Worm (Caenorhabditis elegans) whole organism, L2 larva: ENCODE data around the gene srj-22.

Source experiments
- F13H6.1 ChIP-seq: sonication (generic microtip); optimal IDR thresholded peaks from 2 replicates; lab custom pipeline; 2016; ENCODE audit warnings: missing genetic modification characterization, missing compliant biosample characterization
- R02D3.7 ChIP-seq: fragments of 150-350 bp; optimal IDR thresholded peaks from 2 replicates; lab custom pipeline; 2014; ENCODE audit warnings: missing biosample characterization, missing genetic modification characterization
- Y55F3AM.14 ChIP-seq: fragments of 200-800 bp; sonication (Bioruptor generic); optimal IDR thresholded peaks from 2 replicates; lab custom pipeline; 2018; ENCODE audit warnings: mild to moderate bottlenecking, missing genetic modification characterization, missing compliant biosample characterization
- ZK546.5 ChIP-seq: sonication (generic microtip); optimal IDR thresholded peaks from 2 replicates; lab custom pipeline; 2017; ENCODE audit warnings: missing biosample characterization, missing genetic modification characterization
- alr-1 ChIP-seq: fragments of 150-350 bp; optimal IDR thresholded peaks from 2 replicates; lab custom pipeline; 2014; ENCODE audit warnings: missing biosample characterization, missing genetic modification characterization
- aly-2 ChIP-seq: fragments of 150-350 bp; optimal IDR thresholded peaks from 2 replicates; lab custom pipeline; 2014; ENCODE audit warnings: missing biosample characterization, missing genetic modification characterization
- ama-1 ChIP-seq: fragments of 150-350 bp; optimal IDR thresholded peaks from 2 replicates; lab custom pipeline; 2018; ENCODE audit warnings: inconsistent platforms
- blmp-1 ChIP-seq: sonication (generic microtip); optimal IDR thresholded peaks from 2 replicates; lab custom pipeline; 2017; ENCODE audit warnings: missing genetic modification characterization, mild to moderate bottlenecking, missing compliant biosample characterization, antibody characterized with exemption, moderate library complexity; ENCODE audit not compliant: insufficient read depth
- ceh-16 ChIP-seq: fragments of 150-350 bp; optimal IDR thresholded peaks from 2 replicates; lab custom pipeline; 2014; ENCODE audit warnings: missing biosample characterization, missing genetic modification characterization
- ceh-82 ChIP-seq: fragments of 150-350 bp; optimal IDR thresholded peaks from 2 replicates; lab custom pipeline; 2014; ENCODE audit warnings: missing biosample characterization, missing genetic modification characterization
- crh-2 ChIP-seq: sonication (generic microtip); optimal IDR thresholded peaks from 2 replicates; lab custom pipeline; 2017; ENCODE audit warnings: missing biosample characterization, missing genetic modification characterization
- dmd-4 ChIP-seq: sonication (generic microtip); optimal IDR thresholded peaks from 2 replicates; lab custom pipeline; 2017; ENCODE audit warnings: missing biosample characterization, missing genetic modification characterization
- egl-27 ChIP-seq: sonication (generic microtip); optimal IDR thresholded peaks from 3 replicates; lab custom pipeline; 2017; ENCODE audit warnings: missing biosample characterization, missing genetic modification reagents, missing genetic modification characterization
- elt-1 ChIP-seq: fragments of 150-350 bp; optimal IDR thresholded peaks from 2 replicates; lab custom pipeline; 2014; ENCODE audit warnings: missing biosample characterization, missing genetic modification characterization
- elt-3 ChIP-seq: sonication (generic microtip); optimal IDR thresholded peaks from 2 replicates; lab custom pipeline; 2017; ENCODE audit warnings: missing biosample characterization, missing genetic modification characterization
- fos-1 ChIP-seq: fragments of 150-350 bp; optimal IDR thresholded peaks from 2 replicates; lab custom pipeline; 2014; ENCODE audit warnings: missing biosample characterization, missing genetic modification characterization
- gmeb-1 ChIP-seq: fragments of 150-350 bp; optimal IDR thresholded peaks from 2 replicates; lab custom pipeline; 2014; ENCODE audit warnings: missing biosample characterization, missing genetic modification characterization
- lin-11 ChIP-seq: fragments of 150-350 bp; sonication (generic microtip); optimal IDR thresholded peaks from 2 replicates; lab custom pipeline; 2014; ENCODE audit warnings: missing biosample characterization, missing genetic modification characterization, inconsistent platforms, mixed read lengths
- lin-13 ChIP-seq: fragments of 150-350 bp; optimal IDR thresholded peaks from 2 replicates; lab custom pipeline; 2014; ENCODE audit warnings: missing biosample characterization, missing genetic modification reagents, missing genetic modification characterization
- lin-39 ChIP-seq: fragments of 150-350 bp; optimal IDR thresholded peaks from 2 replicates; lab custom pipeline; 2014; ENCODE audit warnings: missing biosample characterization, missing genetic modification reagents, missing genetic modification characterization
- lsy-2 ChIP-seq, 2 experiments: fragments of 150-350 bp in 1 of 2; sonication (generic microtip) in 1 of 2; optimal IDR thresholded peaks; 2 replicates each; lab custom pipeline; 2014 to 2017; ENCODE audit warnings: missing biosample characterization in 2 of 2, missing genetic modification characterization in 2 of 2
- mab-5 ChIP-seq: fragments of 150-350 bp; optimal IDR thresholded peaks from 2 replicates; lab custom pipeline; 2014; ENCODE audit warnings: missing biosample characterization, missing genetic modification characterization
- mbf-1 ChIP-seq: sonication (generic microtip); optimal IDR thresholded peaks from 2 replicates; lab custom pipeline; 2017; ENCODE audit warnings: missing biosample characterization, missing genetic modification characterization
- mdl-1 ChIP-seq, 2 experiments: fragments of 150-350 bp in 1 of 2; sonication (generic microtip) in 1 of 2; optimal IDR thresholded peaks; 2 replicates each; lab custom pipeline; 2017; ENCODE audit warnings: missing biosample characterization in 2 of 2, missing genetic modification characterization in 2 of 2
- nhr-10 ChIP-seq: sonication (generic microtip); optimal IDR thresholded peaks from 2 replicates; lab custom pipeline; 2017; ENCODE audit warnings: missing biosample characterization, missing genetic modification characterization
- nhr-11 ChIP-seq: fragments of 150-350 bp; optimal IDR thresholded peaks from 2 replicates; lab custom pipeline; 2014; ENCODE audit warnings: missing biosample characterization, missing genetic modification characterization
- nhr-12 ChIP-seq: fragments of 150-350 bp; optimal IDR thresholded peaks from 2 replicates; lab custom pipeline; 2014; ENCODE audit warnings: missing biosample characterization, missing genetic modification characterization
- nhr-129 ChIP-seq: fragments of 150-350 bp; optimal IDR thresholded peaks from 2 replicates; lab custom pipeline; 2014; ENCODE audit warnings: missing biosample characterization, missing genetic modification characterization
- nhr-21 ChIP-seq: fragments of 150-350 bp; optimal IDR thresholded peaks from 2 replicates; lab custom pipeline; 2014; ENCODE audit warnings: missing biosample characterization, missing genetic modification characterization
- nhr-23 ChIP-seq: fragments of 150-350 bp; optimal IDR thresholded peaks from 2 replicates; lab custom pipeline; 2014; ENCODE audit warnings: missing biosample characterization, missing genetic modification reagents, missing genetic modification characterization
- nhr-25 ChIP-seq: fragments of 150-350 bp; sonication (generic microtip); optimal IDR thresholded peaks from 3 replicates; lab custom pipeline; 2014; ENCODE audit warnings: missing biosample characterization, missing genetic modification characterization
- nhr-6 ChIP-seq: fragments of 150-350 bp; optimal IDR thresholded peaks from 2 replicates; lab custom pipeline; 2014; ENCODE audit warnings: missing biosample characterization, missing genetic modification characterization
- nhr-77 ChIP-seq: fragments of 150-350 bp; optimal IDR thresholded peaks from 2 replicates; lab custom pipeline; 2014; ENCODE audit warnings: missing biosample characterization, missing genetic modification characterization
- peb-1 ChIP-seq: fragments of 150-350 bp; optimal IDR thresholded peaks from 2 replicates; lab custom pipeline; 2014; ENCODE audit warnings: missing biosample characterization, missing genetic modification characterization
- sem-4 ChIP-seq: fragments of 150-350 bp; optimal IDR thresholded peaks from 2 replicates; lab custom pipeline; 2014; ENCODE audit warnings: missing biosample characterization, missing genetic modification reagents, missing genetic modification characterization
- skn-1 ChIP-seq: sonication (generic microtip); optimal IDR thresholded peaks from 2 replicates; lab custom pipeline; 2017; ENCODE audit warnings: missing biosample characterization, missing genetic modification characterization
- sma-3 ChIP-seq: sonication (generic microtip); optimal IDR thresholded peaks from 2 replicates; lab custom pipeline; 2016; ENCODE audit warnings: missing genetic modification reagents, missing genetic modification characterization, missing compliant biosample characterization
- sma-9 ChIP-seq, 2 experiments: fragments of 150-350 bp in 1 of 2; sonication (generic microtip) in 1 of 2; optimal IDR thresholded peaks; 2 replicates each; lab custom pipeline; 2014 to 2016; ENCODE audit warnings: missing genetic modification characterization in 2 of 2, mild to moderate bottlenecking in 1 of 2, missing biosample characterization in 1 of 2, missing compliant biosample characterization in 1 of 2, missing genetic modification reagents in 1 of 2, moderate library complexity in 1 of 2
- snpc-4 ChIP-seq: fragments of 150-350 bp; optimal IDR thresholded peaks from 2 replicates; lab custom pipeline; 2014; ENCODE audit warnings: missing biosample characterization, missing genetic modification characterization
- unc-39 ChIP-seq: fragments of 150-350 bp; optimal IDR thresholded peaks from 2 replicates; lab custom pipeline; 2014; ENCODE audit warnings: missing biosample characterization, missing genetic modification characterization
- unc-55 ChIP-seq: fragments of 150-350 bp; sonication (generic microtip); optimal IDR thresholded peaks from 3 replicates; lab custom pipeline; 2014; ENCODE audit warnings: missing biosample characterization, missing genetic modification reagents, missing genetic modification characterization
- unc-62 ChIP-seq: fragments of 150-350 bp; optimal IDR thresholded peaks from 2 replicates; lab custom pipeline; 2014; ENCODE audit warnings: missing biosample characterization, missing genetic modification reagents, missing genetic modification characterization
- zag-1 ChIP-seq: fragments of 150-350 bp; optimal IDR thresholded peaks from 2 replicates; lab custom pipeline; 2014; ENCODE audit warnings: missing biosample characterization, missing genetic modification characterization
- ztf-1 ChIP-seq: fragments of 200-800 bp; sonication (Bioruptor generic); conservative IDR thresholded peaks from 2 replicates; pipeline ENCODE4 v1.3.6; 2022; ENCODE audit warnings: missing genetic modification characterization, missing compliant biosample characterization
- ztf-11 ChIP-seq: sonication (generic microtip); optimal IDR thresholded peaks from 2 replicates; lab custom pipeline; 2017; ENCODE audit warnings: missing biosample characterization, missing genetic modification characterization
- ztf-4 ChIP-seq: fragments of 150-350 bp; optimal IDR thresholded peaks from 2 replicates; lab custom pipeline; 2014; ENCODE audit warnings: missing biosample characterization, missing genetic modification characterization

srj-22 gene

DNA sequence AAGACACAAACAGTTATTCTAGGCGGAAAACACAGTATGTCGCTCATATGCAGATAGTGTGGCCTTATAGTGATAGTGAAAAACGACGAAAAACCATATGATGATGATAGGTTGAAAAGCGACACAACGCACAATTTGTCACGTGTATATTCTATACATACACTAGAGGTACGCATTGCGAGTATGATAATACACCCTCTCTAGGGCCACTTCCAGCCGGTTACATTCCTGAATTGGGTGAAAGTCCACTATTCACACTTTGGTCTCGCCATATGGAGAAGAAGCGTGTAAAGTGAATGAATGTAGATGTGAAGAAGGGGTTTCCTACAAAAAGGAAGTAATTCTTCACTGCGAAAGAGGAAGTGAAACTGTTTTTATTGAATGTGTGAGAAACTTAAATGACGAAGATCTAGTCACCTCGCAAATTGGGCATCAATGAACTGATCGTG lies 14.1 kb downstream of the srj-22 start:
- no peak for TF ChIP-seq mbf-1 (tag; lab: Kevin White, UChicago)
- no peak for TF ChIP-seq aly-2 (tag; lab: Kevin White, UChicago)
- TF ChIP-seq nhr-129 (tag; lab: Kevin White, UChicago): peak; percentile 71
- TF ChIP-seq nhr-25: peak; percentile 75
- TF ChIP-seq unc-62 (GFP tag; lab: Kevin White, UChicago): no peak
- TF ChIP-seq gmeb-1 (tag; lab: Kevin White, UChicago): peak; percentile 34
- no peak for TF ChIP-seq nhr-11 (tag; lab: Kevin White, UChicago)
- peak; percentile 46 for TF ChIP-seq blmp-1 (tag; lab: Kevin White, UChicago)
- TF ChIP-seq unc-39: no peak
- TF ChIP-seq F13H6.1: peak; percentile 60
- TF ChIP-seq skn-1 (tag; lab: Kevin White, UChicago): no peak
- TF ChIP-seq sma-3 (GFP tag; lab: Kevin White, UChicago): peak; percentile 72
- TF ChIP-seq elt-3 (tag; lab: Kevin White, UChicago): no peak
- TF ChIP-seq ceh-82 (tag; lab: Kevin White, UChicago): no peak
- TF ChIP-seq fos-1 (tag; lab: Kevin White, UChicago): peak; percentile 23
- peak; percentile 74 for TF ChIP-seq egl-27 (tag; lab: Kevin White, UChicago)
- no peak for TF ChIP-seq ceh-16
- no peak for TF ChIP-seq nhr-23 (tag; lab: Kevin White, UChicago)
- TF ChIP-seq Y55F3AM.14: peak; percentile 78
- no peak for TF ChIP-seq elt-1 (tag; lab: Kevin White, UChicago)
- TF ChIP-seq lsy-2 (tag; optimal IDR thresholded peaks at IDR 0.05; lab: Kevin White, UChicago): peak in 1 of 2 experiments; percentile 17
- peak; percentile 61 for TF ChIP-seq crh-2 (tag; lab: Kevin White, UChicago)
- TF ChIP-seq mdl-1 (tag; optimal IDR thresholded peaks at IDR 0.05; lab: Kevin White, UChicago): peak in 1 of 2 experiments; percentile 56
- no peak for TF ChIP-seq ztf-11 (tag; lab: Kevin White, UChicago)
- TF ChIP-seq R02D3.7 (tag; lab: Kevin White, UChicago): no peak
- TF ChIP-seq nhr-21 (tag; lab: Kevin White, UChicago): peak; percentile 25
- no peak for TF ChIP-seq zag-1 (tag; lab: Kevin White, UChicago)
- TF ChIP-seq sma-9 (GFP tag; optimal IDR thresholded peaks at IDR 0.05; lab: Kevin White, UChicago): peak; percentile 93
- no peak for TF ChIP-seq sma-9 (tag; optimal IDR thresholded peaks at IDR 0.05; lab: Kevin White, UChicago)

DNA sequence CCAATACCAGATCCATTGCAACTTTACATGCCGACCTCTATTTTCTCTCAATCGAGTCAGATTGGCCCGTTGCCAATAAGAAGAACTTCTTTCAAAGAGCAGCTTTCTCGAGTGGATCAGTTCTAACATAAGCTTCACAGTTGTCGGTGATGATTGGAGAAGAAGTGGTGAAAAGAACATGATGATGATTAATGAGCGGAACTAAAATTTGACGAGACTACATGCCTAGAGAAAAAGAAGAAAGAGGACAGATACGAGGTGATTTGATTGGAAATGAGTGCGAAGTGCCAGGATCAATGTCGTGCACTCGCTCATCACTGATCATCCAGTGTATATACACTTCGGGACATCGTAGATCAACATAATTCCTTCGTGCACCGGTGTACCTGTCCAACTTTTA lies 15.9 kb downstream of the srj-22 start:
- TF ChIP-seq nhr-12 (tag; lab: Kevin White, UChicago) (no peak), lin-39 (tag; lab: Kevin White, UChicago) (no peak), R02D3.7 (tag; lab: Kevin White, UChicago) (no peak), skn-1 (tag; lab: Kevin White, UChicago) (no peak), sem-4 (tag; lab: Kevin White, UChicago) (peak; percentile 79), ztf-1 (GFP tag; lab: Robert Waterston, UW) (no peak), F13H6.1 (peak; percentile 87), Y55F3AM.14 (no peak), mbf-1 (tag; lab: Kevin White, UChicago) (no peak), sma-9 (GFP tag; optimal IDR thresholded peaks at IDR 0.05; lab: Kevin White, UChicago) (peak; percentile 94), sma-9 (tag; optimal IDR thresholded peaks at IDR 0.05; lab: Kevin White, UChicago) (peak; percentile 65), nhr-129 (tag; lab: Kevin White, UChicago) (peak; percentile 65), snpc-4 (tag; lab: Kevin White, UChicago) (no peak), peb-1 (no peak), ZK546.5 (no peak), nhr-6 (peak; percentile 15), mdl-1 (tag; optimal IDR thresholded peaks at IDR 0.05; lab: Kevin White, UChicago) (no peak), ama-1 (lab: Kevin White, UChicago) (no peak), nhr-25 (no peak), dmd-4 (no peak), elt-1 (tag; lab: Kevin White, UChicago) (no peak), gmeb-1 (tag; lab: Kevin White, UChicago) (no peak), elt-3 (tag; lab: Kevin White, UChicago) (no peak), lin-11 (tag; lab: Kevin White, UChicago) (no peak), sma-3 (GFP tag; lab: Kevin White, UChicago) (no peak), unc-62 (GFP tag; lab: Kevin White, UChicago) (peak; percentile 70), unc-39 (no peak), lin-13 (GFP tag; lab: Kevin White, UChicago) (no peak), ceh-82 (tag; lab: Kevin White, UChicago) (no peak), aly-2 (tag; lab: Kevin White, UChicago) (no peak), fos-1 (tag; lab: Kevin White, UChicago) (peak; percentile 1), ztf-11 (tag; lab: Kevin White, UChicago) (no peak), egl-27 (tag; lab: Kevin White, UChicago) (peak; percentile 73), unc-55 (GFP tag; lab: Kevin White, UChicago) (no peak), ztf-4 (tag; lab: Kevin White, UChicago) (no peak), nhr-10 (tag; lab: Kevin White, UChicago) (no peak), lsy-2 (tag; optimal IDR thresholded peaks at IDR 0.05; lab: Kevin White, UChicago) (peak in 1 of 2 experiments; percentile 66), zag-1 (tag; lab: Kevin White, UChicago) (no peak), nhr-11 (tag; lab: Kevin White, UChicago) (no peak), alr-1 (tag; lab: Kevin White, UChicago) (no peak), ceh-16 (no peak), nhr-21 (tag; lab: Kevin White, UChicago) (peak; percentile 44), crh-2 (tag; lab: Kevin White, UChicago) (no peak), nhr-23 (tag; lab: Kevin White, UChicago) (no peak), mab-5 (peak; percentile 83), nhr-77 (tag; lab: Kevin White, UChicago) (no peak), blmp-1 (tag; lab: Kevin White, UChicago) (no peak)
